Fruit fly (Drosophila melanogaster) ovary, adult (tissue): Measurements from ENCODE around the gene CG43220.

Experiments used
- CG17801 ChIP-seq: fragments of 200-800 bp; optimal IDR thresholded peaks from 2 replicates; lab custom pipeline; 2019; ENCODE audit warnings: missing biosample characterization, mild to moderate bottlenecking, missing genetic modification characterization, moderate library complexity; ENCODE audit not compliant: partially characterized antibody

Gene CG43220

dm6 chr2L:17477710-17478109, 8.7 kb upstream of the CG43220 start, which contains the start of gene cass:
Gene cass, minus strand, starts transcription at chr2L:17477888.
- TF ChIP-seq CG17801 (GFP tag; lab: Kevin White, UChicago), result peak; percentile 15

DNA sequence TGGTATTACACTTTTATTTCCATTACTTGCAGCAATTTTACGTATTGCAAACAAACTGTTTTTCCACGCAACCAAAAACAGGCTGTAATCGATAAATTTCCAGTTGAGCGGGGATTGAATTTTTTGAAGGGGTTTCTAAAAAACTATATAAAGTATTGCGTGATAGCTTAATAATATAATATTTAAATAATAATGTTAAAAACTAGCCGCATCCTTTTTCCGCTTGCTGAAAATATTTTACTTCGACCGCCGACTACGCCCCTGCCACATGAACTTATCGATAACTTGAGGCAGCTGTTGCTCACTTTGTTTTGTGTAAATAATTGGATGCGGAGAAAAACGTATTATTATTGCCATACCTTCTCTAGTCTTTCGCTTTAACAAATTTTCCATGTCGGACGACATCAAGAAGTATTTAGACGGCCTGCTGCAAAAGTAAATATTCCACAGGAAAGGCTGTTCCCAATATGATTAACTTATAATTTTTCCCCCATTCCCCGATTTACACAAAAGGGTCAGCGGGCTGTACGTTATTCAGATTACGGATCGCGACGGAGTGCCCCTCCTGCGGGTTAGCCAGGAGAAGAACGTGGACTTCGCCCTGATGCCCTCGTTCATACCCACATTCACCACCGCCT, 5.3 kb upstream of the CG43220 start, which contains the start of the genes fws and Lamtor3:
Gene fws, minus strand, starts transcription at position 87 of the 638 bp plus-strand sequence.
Gene Lamtor3, plus strand, starts transcription at position 289 of the 638 bp plus-strand sequence.
- TF ChIP-seq CG17801 (GFP tag; lab: Kevin White, UChicago), result peak; percentile 96

- peak; percentile 84 for TF ChIP-seq CG17801 (GFP tag; lab: Kevin White, UChicago)
Measured at dm6 chr2L:17484174-17484573, 2.2 kb upstream of the CG43220 start, which contains the start of the genes GCS2beta and CG5131. Gene GCS2beta, minus strand, starts transcription at chr2L:17484307. Gene CG5131, plus strand, starts transcription at chr2L:17484501.

dm6 chr2L:17485457-17485856, 907 bp upstream of the CG43220 start, which contains the start of the genes CG43221 and CG43645:
Gene CG43221, plus strand, starts transcription at chr2L:17485757.
Gene CG43645, plus strand, starts transcription at chr2L:17485757.
- TF ChIP-seq CG17801 (GFP tag; lab: Kevin White, UChicago), result no peak

DNA sequence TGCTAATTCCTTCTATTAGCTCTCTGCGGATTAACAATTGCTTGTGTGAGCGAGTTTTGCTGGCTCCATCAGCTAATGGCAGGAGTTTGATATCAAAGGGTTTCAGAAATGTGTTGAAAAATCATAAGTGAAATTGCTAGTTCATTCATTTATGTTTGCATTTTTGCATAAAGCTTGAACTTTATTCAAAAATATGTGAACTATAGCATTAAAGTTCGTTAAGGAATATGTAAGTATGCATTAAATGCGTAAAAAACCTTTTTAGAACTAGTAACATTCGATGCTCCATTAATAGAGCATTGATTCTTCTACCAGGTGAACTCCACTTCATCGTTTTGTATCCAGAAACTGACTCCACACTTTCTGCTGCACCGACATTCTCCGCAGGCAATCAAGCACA, 6.3 kb downstream of the CG43220 start:
- TF ChIP-seq CG17801 (GFP tag; lab: Kevin White, UChicago), result no peak

dm6 chr2L:17495759-17496158, 9.4 kb downstream of the CG43220 start:
- TF ChIP-seq CG17801 (GFP tag; lab: Kevin White, UChicago), result no peak

- TF ChIP-seq CG17801 (GFP tag; lab: Kevin White, UChicago), result no peak
Measured at dm6 chr2L:17497108-17497507, 10.7 kb downstream of the CG43220 start, which contains the start of gene qua. Gene qua, minus strand, starts transcription at chr2L:17497208.

- TF ChIP-seq CG17801 (GFP tag; lab: Kevin White, UChicago), result no peak
Measured at dm6 chr2L:17498721-17499120, 12.4 kb downstream of the CG43220 start, which contains the start of gene CG15142. Gene CG15142, minus strand, starts transcription at chr2L:17498821.

DNA sequence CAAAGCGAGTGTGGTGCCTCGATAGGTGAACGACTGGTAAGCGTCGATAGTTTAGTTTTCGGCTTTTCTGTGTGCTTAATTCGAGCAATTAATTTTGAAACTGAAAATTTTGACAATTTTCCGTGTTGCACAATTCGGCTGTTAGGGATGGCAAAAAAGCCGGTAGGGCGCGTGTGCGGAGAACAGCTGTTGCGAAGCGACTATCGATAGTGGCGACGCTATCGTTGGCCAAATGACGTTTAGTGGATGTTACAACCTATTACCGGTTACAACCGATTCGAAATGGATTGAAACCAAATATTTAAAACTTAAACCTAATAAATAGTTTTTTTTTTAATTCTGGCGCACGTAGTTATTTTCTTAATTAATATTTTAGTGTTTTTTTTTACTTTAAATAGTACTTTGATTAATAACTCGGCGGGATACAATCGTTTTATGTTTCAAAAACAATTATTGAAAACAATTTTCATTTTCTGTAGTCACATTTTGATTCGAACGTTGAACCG, 14.6 kb downstream of the CG43220 start, which contains the start of the genes mEFTs and Dhc36C:
Gene mEFTs, minus strand, starts transcription at position 161 of the 506 bp plus-strand sequence.
Gene Dhc36C, plus strand, starts transcription at position 456 of the 506 bp plus-strand sequence.
- TF ChIP-seq CG17801 (GFP tag; lab: Kevin White, UChicago), result no peak

DNA sequence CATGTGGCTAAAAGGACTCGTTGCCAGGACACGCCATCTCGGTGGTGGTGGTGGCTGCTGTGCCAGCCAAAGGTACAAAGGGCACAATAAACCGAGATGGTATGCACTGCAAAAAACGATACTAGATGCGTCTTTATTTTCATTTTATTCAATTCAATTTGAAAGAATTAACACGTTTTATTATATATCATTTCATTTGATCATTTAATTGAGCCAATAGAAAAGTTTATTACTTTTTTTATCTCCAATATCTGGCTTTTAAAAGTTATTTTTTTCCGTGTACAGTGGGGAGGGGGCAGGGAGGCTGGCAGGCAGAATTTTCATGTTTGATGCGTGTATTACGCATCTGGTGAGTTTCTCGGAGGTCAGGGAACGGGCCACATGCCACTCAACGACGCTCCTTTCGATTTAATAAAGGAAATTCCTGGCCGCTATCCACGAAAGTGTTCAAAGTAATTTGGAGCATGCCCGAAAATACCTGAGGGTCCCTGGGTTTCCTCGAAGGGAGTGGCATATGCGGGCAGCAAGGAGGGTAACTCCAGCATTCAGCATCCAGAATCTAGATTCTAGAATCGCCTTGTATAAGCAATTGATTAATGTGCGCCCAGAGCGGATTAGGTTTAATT, 27.8 kb downstream of the CG43220 start:
- no peak for TF ChIP-seq CG17801 (GFP tag; lab: Kevin White, UChicago)

- no peak for TF ChIP-seq CG17801 (GFP tag; lab: Kevin White, UChicago)
Measured at dm6 chr2L:17524449-17524848, 38.1 kb downstream of the CG43220 start, which contains the start of gene CG15143. Gene CG15143, minus strand, starts transcription at chr2L:17524549.

DNA sequence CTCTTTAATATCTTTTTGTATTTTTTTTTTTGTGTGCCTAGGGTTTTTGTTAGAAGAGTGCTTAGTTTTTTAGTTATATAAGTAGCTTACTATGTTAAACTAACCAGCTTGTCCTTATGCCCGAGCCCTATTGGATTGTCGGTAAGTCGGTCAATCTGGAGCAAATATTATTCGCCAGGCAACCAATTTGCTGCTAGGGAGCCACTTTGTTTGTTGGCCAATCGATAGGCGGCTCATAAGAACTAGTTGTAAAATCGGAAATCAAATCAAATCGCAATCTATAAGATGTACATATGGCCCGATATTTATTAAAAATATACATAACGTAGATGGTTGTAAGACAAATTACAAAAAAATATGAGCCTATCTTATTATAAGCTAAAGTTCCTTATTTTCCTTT, 42.7 kb downstream of the CG43220 start, which contains the start of gene CG15144:
Gene CG15144, minus strand, starts transcription at position 101 of the 400 bp plus-strand sequence.
- no peak for TF ChIP-seq CG17801 (GFP tag; lab: Kevin White, UChicago)

DNA sequence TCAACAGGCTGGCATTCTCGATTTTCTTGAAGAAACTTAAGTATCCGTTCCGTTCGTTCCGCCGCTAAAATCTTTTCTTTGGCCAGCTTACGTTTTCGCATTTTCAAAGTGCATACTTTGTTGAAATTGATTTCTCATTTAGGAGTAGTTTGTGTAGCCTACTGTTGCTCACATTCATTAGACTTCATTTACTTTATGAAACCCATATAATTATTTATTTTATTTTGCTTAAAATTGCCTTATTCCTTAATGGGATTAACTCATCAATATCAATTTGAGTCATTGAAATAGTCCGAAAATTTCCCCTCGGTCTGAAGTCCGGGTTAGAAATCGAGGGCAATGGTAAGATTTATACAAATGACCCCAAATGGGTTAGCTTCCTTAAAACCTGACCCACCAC, 45.8 kb downstream of the CG43220 start, which contains the start of gene CG15145:
Gene CG15145, minus strand, starts transcription at position 101 of the 400 bp plus-strand sequence.
- no peak for TF ChIP-seq CG17801 (GFP tag; lab: Kevin White, UChicago)

dm6 chr2L:17533794-17534193, 47.4 kb downstream of the CG43220 start:
- no peak for TF ChIP-seq CG17801 (GFP tag; lab: Kevin White, UChicago)
